Worm (Caenorhabditis elegans) whole organism, young adult: ENCODE data around the gene pud-4.
"Not testable (repeated sequence)": the region's sequence is repeated elsewhere in the genome, so short reads cannot be mapped to it uniquely, and the experiment has no call there.

Experiments used
- B0035.1 ChIP-seq: sonication (generic microtip); optimal IDR thresholded peaks from 2 replicates; lab custom pipeline; 2016; ENCODE audit warnings: missing genetic modification characterization, mild to moderate bottlenecking, missing compliant biosample characterization, missing genotype, missing genetic modification reagents
- B0261.1 ChIP-seq: sonication (generic microtip); optimal IDR thresholded peaks from 2 replicates; lab custom pipeline; 2016; ENCODE audit warnings: mild to moderate bottlenecking, missing genetic modification characterization, moderate library complexity, missing compliant biosample characterization
- D2030.7 ChIP-seq: fragments of 200-800 bp; sonication (Bioruptor generic); IDR thresholded peaks from 2 replicates; pipeline ENCODE4 v1.3.6; 2022; ENCODE audit warnings: missing genetic modification reagents, missing genetic modification characterization, missing compliant biosample characterization
- F39B2.1 ChIP-seq: fragments of 200-800 bp; sonication (Bioruptor generic); IDR thresholded peaks from 2 replicates; pipeline ENCODE4 v1.3.6; 2022; ENCODE audit warnings: missing genetic modification reagents, missing genetic modification characterization, missing compliant biosample characterization
- F49E8.2 ChIP-seq: sonication (generic microtip); optimal IDR thresholded peaks from 3 replicates; lab custom pipeline; 2017; ENCODE audit warnings: missing genetic modification characterization, mild to moderate bottlenecking, missing compliant biosample characterization, antibody characterized with exemption, moderate library complexity; ENCODE audit not compliant: insufficient read depth
- F52B5.7 ChIP-seq: sonication (generic microtip); optimal IDR thresholded peaks from 2 replicates; lab custom pipeline; 2016; ENCODE audit warnings: mild to moderate bottlenecking, missing genetic modification characterization, missing compliant biosample characterization
- F57A8.1 ChIP-seq: fragments of 200-800 bp; sonication (Bioruptor generic); optimal IDR thresholded peaks from 2 replicates; lab custom pipeline; 2018; ENCODE audit warnings: mild to moderate bottlenecking, missing genetic modification characterization, moderate library complexity, missing compliant biosample characterization
- T07F8.4 ChIP-seq: sonication (generic microtip); optimal IDR thresholded peaks from 2 replicates; lab custom pipeline; 2016; ENCODE audit warnings: mild to moderate bottlenecking, missing genetic modification characterization, moderate library complexity, missing compliant biosample characterization
- T26A5.8 ChIP-seq: sonication (generic microtip); optimal IDR thresholded peaks from 2 replicates; lab custom pipeline; 2016; ENCODE audit warnings: missing genetic modification characterization, missing compliant biosample characterization
- ama-1 ChIP-seq, 3 experiments: fragments of 150-350 bp in 1 of 3; sonication (generic microtip) in 2 of 3; optimal IDR thresholded peaks; 2 replicates each; lab custom pipeline; 2014 to 2018; ENCODE audit warnings: missing biosample characterization in 2 of 3, missing genetic modification characterization in 2 of 3, missing genetic modification reagents in 2 of 3
- aptf-3 ChIP-seq: fragments of 200-800 bp; sonication (Bioruptor generic); IDR thresholded peaks from 2 replicates; pipeline ENCODE4 v1.3.6; 2022; ENCODE audit warnings: missing genetic modification characterization, missing compliant biosample characterization
- atf-7 ChIP-seq: sonication (generic microtip); optimal IDR thresholded peaks from 2 replicates; lab custom pipeline; 2017; ENCODE audit warnings: mild to moderate bottlenecking, missing genetic modification characterization, missing compliant biosample characterization
- athp-1 ChIP-seq: sonication (generic microtip); optimal IDR thresholded peaks from 2 replicates; lab custom pipeline; 2017; ENCODE audit warnings: mild to moderate bottlenecking, missing genetic modification characterization, missing compliant biosample characterization
- attf-3 ChIP-seq: fragments of 200-800 bp; sonication (Bioruptor generic); conservative IDR thresholded peaks from 2 replicates; pipeline ENCODE4 v1.3.6; 2022; ENCODE audit warnings: missing genetic modification reagents, missing genetic modification characterization, missing compliant biosample characterization
- attf-6 ChIP-seq: fragments of 200-800 bp; sonication (Bioruptor generic); IDR thresholded peaks from 2 replicates; pipeline ENCODE4 v1.3.6; 2022; ENCODE audit warnings: missing genetic modification reagents, missing genetic modification characterization, missing compliant biosample characterization
- bed-1 ChIP-seq: fragments of 200-800 bp; sonication (Bioruptor generic); IDR thresholded peaks from 2 replicates; pipeline ENCODE4 v1.3.6; 2022; ENCODE audit warnings: missing genetic modification reagents, missing genetic modification characterization, missing compliant biosample characterization
- bed-2 ChIP-seq: fragments of 200-800 bp; sonication (Bioruptor generic); IDR thresholded peaks from 2 replicates; pipeline ENCODE4 v1.3.6; 2022; ENCODE audit warnings: missing genetic modification reagents, missing genetic modification characterization, missing compliant biosample characterization
- ccch-3 ChIP-seq: fragments of 200-800 bp; sonication (Bioruptor generic); optimal IDR thresholded peaks from 2 replicates; lab custom pipeline; 2018; ENCODE audit warnings: mild to moderate bottlenecking, missing genetic modification characterization, missing compliant biosample characterization
- cebp-1 ChIP-seq, 2 experiments: fragments of 200-800 bp in 1 of 2; sonication (Bioruptor generic) in 1 of 2; sonication (generic microtip) in 1 of 2; IDR thresholded peaks in 1 of 2; optimal IDR thresholded peaks in 1 of 2; 2 replicates each; pipeline versions ENCODE4 v1.3.6 to Lab custom; 2017 to 2022; ENCODE audit warnings: missing compliant biosample characterization in 2 of 2, missing genetic modification characterization in 2 of 2, mild to moderate bottlenecking in 1 of 2, missing genetic modification reagents in 1 of 2, moderate library complexity in 1 of 2
- chd-7 ChIP-seq: sonication (generic microtip); optimal IDR thresholded peaks from 2 replicates; lab custom pipeline; 2016; ENCODE audit warnings: mild to moderate bottlenecking, missing genetic modification characterization, moderate library complexity, missing compliant biosample characterization
- dpff-1 ChIP-seq: sonication (generic microtip); optimal IDR thresholded peaks from 2 replicates; lab custom pipeline; 2017; ENCODE audit warnings: mild to moderate bottlenecking, missing genetic modification characterization, missing compliant biosample characterization
- dpl-1 ChIP-seq: fragments of 150-350 bp; optimal IDR thresholded peaks from 2 replicates; lab custom pipeline; 2014; ENCODE audit warnings: missing biosample characterization, missing genetic modification reagents, missing genetic modification characterization
- efl-1 ChIP-seq: fragments of 150-350 bp; optimal IDR thresholded peaks from 2 replicates; lab custom pipeline; 2014; ENCODE audit warnings: missing biosample characterization, missing genetic modification reagents, missing genetic modification characterization
- egrh-3 ChIP-seq: fragments of 200-800 bp; sonication (Bioruptor generic); IDR thresholded peaks from 2 replicates; pipeline ENCODE4 v1.3.6; 2022; ENCODE audit warnings: missing genetic modification reagents, missing genetic modification characterization, missing compliant biosample characterization
- hmg-20 ChIP-seq: fragments of 200-800 bp; sonication (Bioruptor generic); IDR thresholded peaks from 2 replicates; pipeline ENCODE4 v1.3.6; 2022; ENCODE audit warnings: missing genetic modification reagents, missing genetic modification characterization, missing compliant biosample characterization
- let-607 ChIP-seq, 2 experiments: fragments of 200-800 bp in 1 of 2; sonication (Bioruptor generic) in 1 of 2; sonication (generic microtip) in 1 of 2; optimal IDR thresholded peaks; 2 replicates each; lab custom pipeline; 2016 to 2018; ENCODE audit warnings: mild to moderate bottlenecking in 2 of 2, missing compliant biosample characterization in 2 of 2, missing genetic modification characterization in 2 of 2, moderate library complexity in 2 of 2, missing genotype in 1 of 2
- lsy-27 ChIP-seq: sonication (generic microtip); optimal IDR thresholded peaks from 2 replicates; lab custom pipeline; 2017; ENCODE audit warnings: missing genetic modification characterization, mild to moderate bottlenecking, missing compliant biosample characterization, antibody characterized with exemption, missing genotype, borderline replicate concordance; ENCODE audit not compliant: insufficient read depth
- madf-10 ChIP-seq: sonication (generic microtip); optimal IDR thresholded peaks from 2 replicates; lab custom pipeline; 2016; ENCODE audit warnings: mild to moderate bottlenecking, missing genetic modification characterization, missing compliant biosample characterization
- madf-6 ChIP-seq: fragments of 200-800 bp; sonication (Bioruptor generic); IDR thresholded peaks from 2 replicates; pipeline ENCODE4 v1.3.6; 2022; ENCODE audit warnings: missing genetic modification reagents, missing genetic modification characterization, missing compliant biosample characterization
- mcd-1 ChIP-seq: fragments of 200-800 bp; sonication (Bioruptor generic); IDR thresholded peaks from 2 replicates; pipeline ENCODE4 v1.3.6; 2022; ENCODE audit warnings: missing genetic modification reagents, missing genetic modification characterization, missing compliant biosample characterization
- mxl-1 ChIP-seq: sonication (generic microtip); optimal IDR thresholded peaks from 2 replicates; lab custom pipeline; 2016; ENCODE audit warnings: missing genetic modification characterization, missing compliant biosample characterization
- nhr-179 ChIP-seq: sonication (generic microtip); optimal IDR thresholded peaks from 2 replicates; lab custom pipeline; 2016; ENCODE audit warnings: mild to moderate bottlenecking, missing genetic modification characterization, missing compliant biosample characterization
- pbrm-1 ChIP-seq: fragments of 200-800 bp; sonication (Bioruptor generic); IDR thresholded peaks from 2 replicates; pipeline ENCODE4 v1.3.6; 2022; ENCODE audit warnings: missing genetic modification reagents, missing genetic modification characterization, missing compliant biosample characterization
- pha-4 ChIP-seq: fragments of 150-350 bp; sonication (generic microtip); optimal IDR thresholded peaks from 2 replicates; lab custom pipeline; 2014; ENCODE audit warnings: missing biosample characterization, missing genetic modification reagents, missing genetic modification characterization
- rpc-1 ChIP-seq, 2 experiments: fragments of 150-350 bp in 1 of 2; sonication (generic microtip) in 1 of 2; optimal IDR thresholded peaks; 2 replicates each; lab custom pipeline; 2014 to 2018; ENCODE audit warnings: missing biosample characterization in 1 of 2, missing genetic modification characterization in 1 of 2, missing genetic modification reagents in 1 of 2, missing genotype in 1 of 2
- snpc-1.3 ChIP-seq: sonication (generic microtip); optimal IDR thresholded peaks from 2 replicates; lab custom pipeline; 2017; ENCODE audit warnings: missing genetic modification characterization, mild to moderate bottlenecking, missing compliant biosample characterization, antibody characterized with exemption, moderate library complexity, missing genotype, missing genetic modification reagents; ENCODE audit not compliant: insufficient read depth
- snpc-4 ChIP-seq, 5 experiments: fragments of 150-350 bp in 1 of 5; sonication (generic microtip) in 4 of 5; optimal IDR thresholded peaks; 2 replicates each; lab custom pipeline; 2014 to 2018; ENCODE audit warnings: missing genetic modification characterization in 5 of 5, missing biosample characterization in 3 of 5, antibody characterized with exemption in 2 of 5, mild to moderate bottlenecking in 2 of 5, missing compliant biosample characterization in 2 of 5, missing genotype in 2 of 5, moderate library complexity in 2 of 5, missing genetic modification reagents in 1 of 5
- tbp1 ChIP-seq: fragments of 200-800 bp; sonication (Bioruptor generic); optimal IDR thresholded peaks from 2 replicates; lab custom pipeline; 2018; ENCODE audit warnings: mild to moderate bottlenecking, missing genetic modification characterization, missing compliant biosample characterization
- tlf-1 ChIP-seq: fragments of 200-800 bp; sonication (Bioruptor generic); optimal IDR thresholded peaks from 2 replicates; lab custom pipeline; 2018; ENCODE audit warnings: mild to moderate bottlenecking, missing genetic modification characterization, missing compliant biosample characterization
- unc-130 ChIP-seq: sonication (generic microtip); optimal IDR thresholded peaks from 2 replicates; lab custom pipeline; 2016; ENCODE audit warnings: missing genetic modification reagents, missing genetic modification characterization, missing compliant biosample characterization
- ztf-3 ChIP-seq: fragments of 200-800 bp; sonication (Bioruptor generic); optimal IDR thresholded peaks from 2 replicates; lab custom pipeline; 2018; ENCODE audit warnings: mild to moderate bottlenecking, missing genetic modification characterization, missing compliant biosample characterization

pud-4 gene

ce11 chrV:2332837-2333236 lies 6.4 kb downstream of the pud-4 start:
- 0 out of 2 replicates have a peak, but pooled peaks have one; percentile 7 for TF ChIP-seq madf-6 (GFP tag; lab: Robert Waterston, UW)
- TF ChIP-seq aptf-3 (GFP tag; lab: Robert Waterston, UW) = 0 out of 2 replicates have a peak, but pooled peaks have one; percentile 70
- TF ChIP-seq mcd-1 = peak; percentile 52
- peak; percentile 72; the same call in 1 of the 2 replicates for TF ChIP-seq egrh-3
- not testable (repeated sequence) for TF ChIP-seq snpc-4 (GFP tag; optimal IDR thresholded peaks at IDR 0.05; lab: Kevin White, UChicago)
- peak in 1 of 4 experiments; percentile 8 for TF ChIP-seq snpc-4 (tag; optimal IDR thresholded peaks at IDR 0.05; lab: Kevin White, UChicago)

- no peak for TF ChIP-seq efl-1
- no peak for TF ChIP-seq rpc-1 (optimal IDR thresholded peaks at IDR 0.05; lab: Kevin White, UChicago)
- no peak for TF ChIP-seq rpc-1 (tag; optimal IDR thresholded peaks at IDR 0.05; lab: Kevin White, UChicago)
- TF ChIP-seq F57A8.1 = no peak
- no peak for TF ChIP-seq ztf-3 (GFP tag; lab: Kevin White, UChicago)
- no peak for TF ChIP-seq let-607 (tag; optimal IDR thresholded peaks at IDR 0.05; lab: Kevin White, UChicago)
- no peak for TF ChIP-seq aptf-3 (GFP tag; lab: Robert Waterston, UW)
- TF ChIP-seq bed-2 (GFP tag; lab: Robert Waterston, UW) = no peak
- TF ChIP-seq B0035.1 = no peak
- no peak for TF ChIP-seq madf-6 (GFP tag; lab: Robert Waterston, UW)
- no peak for TF ChIP-seq cebp-1 (GFP tag; IDR thresholded peaks at IDR 0.05; lab: Robert Waterston, UW)
- no peak for TF ChIP-seq cebp-1 (tag; optimal IDR thresholded peaks at IDR 0.05; lab: Kevin White, UChicago)
- TF ChIP-seq F52B5.7 = no peak
- TF ChIP-seq ccch-3 (GFP tag; lab: Kevin White, UChicago) = no peak
- no peak for TF ChIP-seq pha-4
- TF ChIP-seq madf-10 (tag; lab: Kevin White, UChicago) = no peak
- TF ChIP-seq D2030.7 = no peak
- TF ChIP-seq pbrm-1 = no peak
- no peak for TF ChIP-seq T26A5.8 (tag; lab: Kevin White, UChicago)
- no peak for TF ChIP-seq athp-1 (tag; lab: Kevin White, UChicago)
- no peak for TF ChIP-seq dpff-1 (tag; lab: Kevin White, UChicago)
Observed at ce11 chrV:2336151-2336550, 9.7 kb downstream of the pud-4 start, which contains the start of gene irld-28. Gene irld-28, minus strand, starts transcription at chrV:2336251.

- TF ChIP-seq mxl-1 (tag; lab: Kevin White, UChicago) (no peak), snpc-4 (GFP tag; optimal IDR thresholded peaks at IDR 0.05; lab: Kevin White, UChicago) (no peak), snpc-4 (tag; optimal IDR thresholded peaks at IDR 0.05; lab: Kevin White, UChicago) (no peak), F39B2.1 (GFP tag; lab: Robert Waterston, UW) (no peak), athp-1 (tag; lab: Kevin White, UChicago) (no peak), T07F8.4 (no peak), lsy-27 (tag; lab: Kevin White, UChicago) (no peak), ama-1 (optimal IDR thresholded peaks at IDR 0.05; lab: Kevin White, UChicago) (no peak), ama-1 (GFP tag; optimal IDR thresholded peaks at IDR 0.05; lab: Kevin White, UChicago) (no peak), chd-7 (no peak), efl-1 (no peak), let-607 (tag; optimal IDR thresholded peaks at IDR 0.05; lab: Kevin White, UChicago) (no peak), F49E8.2 (no peak)
Observed at ce11 chrV:2338538-2338937, 12.1 kb downstream of the pud-4 start, which contains the start of gene irld-29. Gene irld-29, minus strand, starts transcription at chrV:2338638.

ce11 chrV:2341285-2341684 lies 14.8 kb downstream of the pud-4 start, which contains the start of gene irld-30:
Gene irld-30, minus strand, starts transcription at chrV:2341385.
- TF ChIP-seq efl-1 (no peak), atf-7 (tag; lab: Kevin White, UChicago) (no peak), nhr-179 (tag; lab: Kevin White, UChicago) (no peak), cebp-1 (GFP tag; IDR thresholded peaks at IDR 0.05; lab: Robert Waterston, UW) (no peak), cebp-1 (tag; optimal IDR thresholded peaks at IDR 0.05; lab: Kevin White, UChicago) (no peak), attf-6 (GFP tag; lab: Robert Waterston, UW) (no peak), B0261.1 (tag; lab: Kevin White, UChicago) (no peak), unc-130 (GFP tag; lab: Kevin White, UChicago) (no peak), bed-1 (GFP tag; lab: Robert Waterston, UW) (no peak), snpc-1.3 (tag; lab: Kevin White, UChicago) (no peak), tlf-1 (GFP tag; lab: Kevin White, UChicago) (no peak), dpl-1 (GFP tag; lab: Kevin White, UChicago) (no peak), ama-1 (optimal IDR thresholded peaks at IDR 0.05; lab: Kevin White, UChicago) (no peak), ama-1 (GFP tag; optimal IDR thresholded peaks at IDR 0.05; lab: Kevin White, UChicago) (no peak), attf-3 (GFP tag; lab: Robert Waterston, UW) (no peak), tbp1 (GFP tag; lab: Kevin White, UChicago) (no peak), hmg-20 (GFP tag; lab: Robert Waterston, UW) (no peak), T26A5.8 (tag; lab: Kevin White, UChicago) (no peak)
